Worm (Caenorhabditis elegans): Measurements from ENCODE around the gene nspf-3.

Gene nspf-3

ce11 chrII:2735644-2736043 is 45.7 kb upstream of the nspf-3 start (continued):
- TF ChIP-seq Y48G9A.11 (GFP tag; IDR thresholded peaks at IDR 0.05): peak; percentile 66
- no peak for TF ChIP-seq ceh-82 (tag; optimal IDR thresholded peaks at IDR 0.05)
- TF ChIP-seq lsy-2 (tag; optimal IDR thresholded peaks at IDR 0.05): no peak

ce11 chrII:2735192-2735591 is 45.2 kb upstream of the nspf-3 start, which contains the start of gene wdr-31:
TSS of gene wdr-31 (minus strand) at chrII:2735292.
- no peak for TF ChIP-seq egl-27 (tag; optimal IDR thresholded peaks at IDR 0.05)
- no peak for TF ChIP-seq nhr-28 (tag; optimal IDR thresholded peaks at IDR 0.05)
- TF ChIP-seq lin-39 (tag; optimal IDR thresholded peaks at IDR 0.05): no peak

- TF ChIP-seq nhr-25 (tag; optimal IDR thresholded peaks at IDR 0.05; ENCODE audit: borderline replicate concordance, insufficient read depth) (peak; percentile 15), jun-1 (tag; optimal IDR thresholded peaks at IDR 0.05) (no peak), hlh-11 (tag; optimal IDR thresholded peaks at IDR 0.05) (peak; percentile 21), lim-7 (GFP tag; IDR thresholded peaks at IDR 0.05) (no peak), lsy-2 (tag; optimal IDR thresholded peaks at IDR 0.05) (peak in 1 of 2 experiments; percentile 30), zfp-3 (GFP tag; conservative IDR thresholded peaks at IDR 0.05) (no peak), dmd-6 (GFP tag; IDR thresholded peaks at IDR 0.05) (0 out of 2 replicates have a peak, but pooled peaks have one; percentile 8), dmd-9 (GFP tag; IDR thresholded peaks at IDR 0.05) (0 out of 2 replicates have a peak, but pooled peaks have one; percentile 44), hlh-30 (tag; optimal IDR thresholded peaks at IDR 0.05; ENCODE audit: insufficient read depth) (peak; percentile 46), unc-62 (GFP tag; optimal IDR thresholded peaks at IDR 0.05 in 1 of 2) (peak in 1 of 2 experiments; percentile 47), unc-62 (tag; optimal IDR thresholded peaks at IDR 0.05) (no peak), mep-1 (tag; optimal IDR thresholded peaks at IDR 0.05) (peak; percentile 64), mdl-1 (tag; optimal IDR thresholded peaks at IDR 0.05) (peak; percentile 28 to 37), nhr-6 (tag; optimal IDR thresholded peaks at IDR 0.05) (peak; percentile 26), hmg-1.1 (GFP tag; IDR thresholded peaks at IDR 0.05) (peak; percentile 72), Y48G9A.11 (GFP tag; IDR thresholded peaks at IDR 0.05) (no peak), vab-7 (GFP tag; IDR thresholded peaks at IDR 0.05) (no peak), duxl-1 (tag; optimal IDR thresholded peaks at IDR 0.05; ENCODE audit: poor library complexity) (peak; percentile 84), unc-130 (GFP tag; optimal IDR thresholded peaks at IDR 0.05) (no peak), pha-4 (GFP tag; IDR thresholded peaks at IDR 0.05) (no peak), pha-4 (tag; optimal IDR thresholded peaks at IDR 0.05) (no peak), aha-1 (tag) (peak; percentile 70), F26F4.8 (GFP tag; conservative IDR thresholded peaks at IDR 0.05) (no peak), egl-43 (GFP tag; IDR thresholded peaks at IDR 0.05) (0 out of 2 replicates have a peak, but pooled peaks have one; percentile 7), mes-2 (tag; optimal IDR thresholded peaks at IDR 0.05; ENCODE audit: poor library complexity, severe bottlenecking) (peak; percentile 59)
Measured at ce11 chrII:2734735-2735134, 44.8 kb upstream of the nspf-3 start.

- TF ChIP-seq pqm-1 (tag; optimal IDR thresholded peaks at IDR 0.05) (no peak), daf-12 (tag; optimal IDR thresholded peaks at IDR 0.05) (no peak), ceh-62 (tag; optimal IDR thresholded peaks at IDR 0.05) (no peak), daf-19 (GFP tag; conservative IDR thresholded peaks at IDR 0.05) (no peak), tag-97 (GFP tag; IDR thresholded peaks at IDR 0.05) (no peak), nhr-42 (GFP tag; IDR thresholded peaks at IDR 0.05) (no peak), T26A8.4 (GFP tag; IDR thresholded peaks at IDR 0.05) (no peak), mdt-29 (GFP tag; IDR thresholded peaks at IDR 0.05) (no peak), lir-3 (tag; optimal IDR thresholded peaks at IDR 0.05) (no peak), nhr-76 (tag; optimal IDR thresholded peaks at IDR 0.05) (no peak), zfp-2 (tag; optimal IDR thresholded peaks at IDR 0.05) (no peak), nhr-102 (tag; optimal IDR thresholded peaks at IDR 0.05) (no peak), skn-1 (tag; optimal IDR thresholded peaks at IDR 0.05) (no peak)
Measured at ce11 chrII:2734266-2734665, 44.3 kb upstream of the nspf-3 start.
